Worm (Caenorhabditis elegans) whole organism, midembryonic: Measurements from ENCODE around the gene gpx-7.

ENCODE experiments used
- flt-1 ChIP-seq: fragments of 200-800 bp; sonication (Bioruptor generic); IDR thresholded peaks from 2 replicates; pipeline ENCODE4 v1.3.6; 2022; ENCODE audit warnings: missing genetic modification characterization, missing compliant biosample characterization
- med-1 ChIP-seq: sonication (generic microtip); optimal IDR thresholded peaks from 2 replicates; lab custom pipeline; 2017; ENCODE audit warnings: missing genetic modification characterization, mild to moderate bottlenecking, missing compliant biosample characterization, antibody characterized with exemption, missing genetic modification reagents; ENCODE audit not compliant: insufficient read depth
- ref-1 ChIP-seq: fragments of 200-800 bp; sonication (Bioruptor generic); conservative IDR thresholded peaks from 2 replicates; pipeline ENCODE4 v1.3.6; 2022; ENCODE audit warnings: missing genetic modification reagents, missing genetic modification characterization, missing compliant biosample characterization

DNA sequence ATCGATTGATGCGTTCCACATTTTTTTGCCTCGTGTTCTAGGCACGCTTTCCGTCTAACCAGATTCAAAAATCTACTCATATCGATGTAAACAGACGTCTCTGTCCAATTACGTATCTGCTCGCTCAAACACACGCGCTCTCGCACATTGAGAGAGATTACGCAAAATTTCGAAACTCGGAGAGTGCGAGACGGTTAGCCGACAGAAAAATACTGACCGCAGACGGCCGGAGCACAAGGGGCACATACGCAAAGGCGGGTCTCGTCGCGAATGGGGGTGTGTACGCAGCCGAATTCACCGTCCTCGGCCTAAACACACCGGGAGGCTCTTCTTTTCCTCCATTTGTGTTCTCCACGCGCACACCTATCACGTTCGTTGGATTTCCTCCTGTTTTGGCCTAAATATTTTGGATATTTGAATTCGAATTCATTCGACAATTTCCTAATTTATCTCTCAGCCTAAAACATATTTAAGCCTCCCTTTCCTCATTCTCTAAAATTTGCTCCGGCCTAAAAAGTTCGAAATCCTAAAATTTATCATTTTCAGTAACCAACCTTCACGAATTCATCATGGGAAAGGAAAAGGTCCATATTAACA, 23.6 kb upstream of the gpx-7 start, which contains the start of gene eef-1A.2:
- no peak for TF ChIP-seq ref-1 (GFP tag; lab: Robert Waterston, UW)
- peak; percentile 38; the same call in 1 of the 2 replicates for TF ChIP-seq flt-1
- TF ChIP-seq med-1 (GFP tag; lab: Kevin White, UChicago): no peak
